Fruit fly (Drosophila melanogaster) whole organism, embryonic: ENCODE measurements around the gene TM9SF3.

Experiments
- Aef1 ChIP-seq: fragments of 200-800 bp; sonication (Bioruptor generic); IDR thresholded peaks from 3 replicates; pipeline ENCODE4 v1.3.6; 2022; ENCODE audit warnings: missing biosample characterization, missing genetic modification characterization
- Awh ChIP-seq: fragments of 200-800 bp; sonication (Bioruptor generic); IDR thresholded peaks from 2 replicates; pipeline ENCODE4, ENCODE4 v1.3.6; 2022; ENCODE audit warnings: missing biosample characterization, missing genetic modification characterization
- Bteb2 ChIP-seq: fragments of 200-800 bp; sonication (Bioruptor generic); optimal IDR thresholded peaks from 2 replicates; lab custom pipeline; 2016; ENCODE audit warnings: missing biosample characterization, missing genetic modification characterization
- CG10979 ChIP-seq: fragments of 200-800 bp; sonication (Bioruptor generic); optimal IDR thresholded peaks from 2 replicates; lab custom pipeline; 2018; ENCODE audit warnings: missing biosample characterization, mild to moderate bottlenecking, missing genetic modification characterization, moderate library complexity
- CG12104 ChIP-seq: fragments of 200-800 bp; sonication (Bioruptor generic); optimal IDR thresholded peaks from 3 replicates; lab custom pipeline; 2016; ENCODE audit warnings: missing biosample characterization, missing genetic modification characterization
- CG14441 ChIP-seq: fragments of 200-800 bp; sonication (Bioruptor generic); IDR thresholded peaks from 2 replicates; pipeline ENCODE4 v1.3.6; 2022; ENCODE audit warnings: missing biosample characterization, missing genetic modification characterization
- CG15073 ChIP-seq: fragments of 200-800 bp; sonication (Bioruptor generic); optimal IDR thresholded peaks from 2 replicates; lab custom pipeline; 2016; ENCODE audit warnings: missing biosample characterization, missing genetic modification characterization
- CG15269 ChIP-seq: fragments of 200-800 bp; sonication (Bioruptor generic); optimal IDR thresholded peaks from 2 replicates; lab custom pipeline; 2018; ENCODE audit warnings: missing biosample characterization, mild to moderate bottlenecking, missing genetic modification characterization, moderate library complexity
- CG17328 ChIP-seq: fragments of 200-800 bp; sonication (Bioruptor generic); IDR thresholded peaks from 2 replicates; pipeline ENCODE4 v1.3.6; 2022; ENCODE audit warnings: missing biosample characterization, missing genetic modification characterization
- CG18764 ChIP-seq: fragments of 200-800 bp; sonication (Bioruptor generic); optimal IDR thresholded peaks from 3 replicates; lab custom pipeline; 2016; ENCODE audit warnings: missing biosample characterization, missing genetic modification characterization
- CG2199 ChIP-seq: fragments of 200-800 bp; sonication (Bioruptor generic); IDR thresholded peaks from 3 replicates; pipeline ENCODE4 v1.3.6; 2022; ENCODE audit warnings: missing biosample characterization, missing genetic modification characterization
- CG32772 ChIP-seq: fragments of 200-800 bp; sonication (Bioruptor generic); IDR thresholded peaks from 2 replicates; pipeline ENCODE4 v1.3.6; 2022; ENCODE audit warnings: missing biosample characterization, missing genetic modification characterization
- CG3281 ChIP-seq: fragments of 200-800 bp; sonication (Bioruptor generic); optimal IDR thresholded peaks from 3 replicates; lab custom pipeline; 2017; ENCODE audit warnings: missing biosample characterization, mild to moderate bottlenecking, missing genetic modification characterization
- CG4282 ChIP-seq: fragments of 200-800 bp; sonication (Bioruptor generic); optimal IDR thresholded peaks from 2 replicates; lab custom pipeline; 2016; ENCODE audit warnings: missing biosample characterization, missing genetic modification characterization
- CG6254 ChIP-seq: fragments of 200-800 bp; sonication (Bioruptor generic); optimal IDR thresholded peaks from 3 replicates; lab custom pipeline; 2017; ENCODE audit warnings: mild to moderate bottlenecking, missing biosample characterization, missing genetic modification reagents, missing genetic modification characterization
- CG8765 ChIP-seq: fragments of 200-800 bp; sonication (Bioruptor generic); IDR thresholded peaks from 2 replicates; pipeline ENCODE4 v1.3.6; 2022; ENCODE audit warnings: missing biosample characterization, missing genetic modification characterization
- CG8924 ChIP-seq: fragments of 200-800 bp; optimal IDR thresholded peaks from 3 replicates; lab custom pipeline; 2019; ENCODE audit warnings: missing biosample characterization, mild to moderate bottlenecking, missing genetic modification characterization, moderate library complexity
- CG9215 ChIP-seq: fragments of 200-800 bp; sonication (Bioruptor generic); IDR thresholded peaks from 2 replicates; pipeline ENCODE4 v1.3.6; 2022; ENCODE audit warnings: missing biosample characterization, missing genetic modification characterization
- CG9437 ChIP-seq: fragments of 200-800 bp; sonication (Bioruptor generic); optimal IDR thresholded peaks from 2 replicates; lab custom pipeline; 2018; ENCODE audit warnings: missing biosample characterization, mild to moderate bottlenecking, missing genetic modification characterization
- CG9876 ChIP-seq: fragments of 200-800 bp; sonication (Bioruptor generic); optimal IDR thresholded peaks from 2 replicates; lab custom pipeline; 2016; ENCODE audit warnings: missing biosample characterization, missing genetic modification characterization
- D19A ChIP-seq: fragments of 200-800 bp; optimal IDR thresholded peaks from 3 replicates; lab custom pipeline; 2019; ENCODE audit warnings: missing biosample characterization, mild to moderate bottlenecking, missing genetic modification characterization, moderate library complexity
- Dip3 ChIP-seq: fragments of 200-800 bp; sonication (Bioruptor generic); optimal IDR thresholded peaks from 3 replicates; lab custom pipeline; 2016; ENCODE audit warnings: missing biosample characterization, missing genetic modification characterization
- E2f1 ChIP-seq: fragments of 200-800 bp; sonication (Bioruptor generic); IDR thresholded peaks from 2 replicates; pipeline ENCODE4 v1.3.6; 2022; ENCODE audit warnings: missing biosample characterization, missing genetic modification characterization
- H15 ChIP-seq: fragments of 200-800 bp; sonication (Bioruptor generic); IDR thresholded peaks from 3 replicates; pipeline ENCODE4 v1.3.6; 2022; ENCODE audit warnings: missing biosample characterization, missing genetic modification characterization
- HLHmδ ChIP-seq: fragments of 200-800 bp; sonication (Bioruptor generic); optimal IDR thresholded peaks from 2 replicates; lab custom pipeline; 2018; ENCODE audit warnings: missing biosample characterization, mild to moderate bottlenecking, missing genetic modification characterization, moderate library complexity
- Max ChIP-seq: fragments of 200-800 bp; sonication (Bioruptor generic); optimal IDR thresholded peaks from 2 replicates; lab custom pipeline; 2016; ENCODE audit warnings: missing biosample characterization, mild to moderate bottlenecking, missing genetic modification characterization
- Myb ChIP-seq: fragments of 200-800 bp; sonication (Bioruptor generic); optimal IDR thresholded peaks from 2 replicates; lab custom pipeline; 2016; ENCODE audit warnings: missing biosample characterization, missing genetic modification characterization
- Nf-YC ChIP-seq: fragments of 200-800 bp; optimal IDR thresholded peaks from 3 replicates; lab custom pipeline; 2019; ENCODE audit warnings: missing biosample characterization, mild to moderate bottlenecking, missing genetic modification characterization, moderate library complexity
- Optix ChIP-seq: fragments of 200-800 bp; sonication (Bioruptor generic); IDR thresholded peaks from 3 replicates; pipeline ENCODE4 v1.3.6; 2022; ENCODE audit warnings: missing biosample characterization, missing genetic modification characterization
- Scr ChIP-seq: fragments of 200-800 bp; sonication (Bioruptor generic); IDR thresholded peaks from 2 replicates; pipeline ENCODE4 v1.3.6; 2022; ENCODE audit warnings: missing biosample characterization, missing genetic modification characterization; ENCODE audit not compliant: partially characterized antibody
- Sox100B ChIP-seq: fragments of 200-800 bp; sonication (Bioruptor generic); optimal IDR thresholded peaks from 3 replicates; lab custom pipeline; 2018; ENCODE audit warnings: missing biosample characterization, mild to moderate bottlenecking, missing genetic modification characterization
- al ChIP-seq: fragments of 200-800 bp; sonication (Bioruptor generic); IDR thresholded peaks from 2 replicates; pipeline ENCODE4 v1.3.6; 2022; ENCODE audit warnings: missing biosample characterization, missing genetic modification characterization
- fd96Cb ChIP-seq: fragments of 200-800 bp; sonication (Bioruptor generic); optimal IDR thresholded peaks from 2 replicates; lab custom pipeline; 2018; ENCODE audit warnings: missing biosample characterization, mild to moderate bottlenecking, missing genetic modification characterization, moderate library complexity
- hth ChIP-seq: fragments of >200 bp; optimal IDR thresholded peaks from 2 replicates; lab custom pipeline; 2017; ENCODE audit warnings: inconsistent platforms
- ken ChIP-seq: fragments of 200-800 bp; sonication (Bioruptor generic); IDR thresholded peaks from 3 replicates; pipeline ENCODE4 v1.3.6; 2022; ENCODE audit warnings: missing biosample characterization, missing genetic modification characterization
- mam ChIP-seq: fragments of 200-800 bp; sonication (Bioruptor generic); optimal IDR thresholded peaks from 3 replicates; lab custom pipeline; 2016; ENCODE audit warnings: missing biosample characterization, missing genetic modification characterization
- pan ChIP-seq, 4 experiments: fragments of >200 bp in 3 of 4; fragments of 200-800 bp in 1 of 4; sonication (Bioruptor generic) in 1 of 4; optimal IDR thresholded peaks in 3 of 4; IDR thresholded peaks in 1 of 4; 2 replicates each; pipeline versions ENCODE4 v1.3.6 to Lab custom; 2017 to 2022; ENCODE audit warnings: missing biosample characterization in 2 of 4, missing genetic modification characterization in 2 of 4, mixed read lengths in 1 of 4
- pb ChIP-seq: fragments of 200-800 bp; sonication (Bioruptor generic); optimal IDR thresholded peaks from 3 replicates; lab custom pipeline; 2016; ENCODE audit warnings: missing biosample characterization, missing genetic modification characterization
- phol ChIP-seq: fragments of 200-800 bp; sonication (Bioruptor generic); optimal IDR thresholded peaks from 3 replicates; lab custom pipeline; 2018; ENCODE audit warnings: missing biosample characterization, mild to moderate bottlenecking, missing genetic modification characterization, moderate library complexity
- pnt ChIP-seq: fragments of 200-800 bp; sonication (Bioruptor generic); optimal IDR thresholded peaks from 3 replicates; lab custom pipeline; 2016; ENCODE audit warnings: missing biosample characterization, missing genetic modification characterization
- ro ChIP-seq: fragments of 200-800 bp; sonication (Bioruptor generic); IDR thresholded peaks from 2 replicates; pipeline ENCODE4 v1.3.6; 2022; ENCODE audit warnings: missing biosample characterization, missing genetic modification characterization
- sc ChIP-seq, 3 experiments: fragments of >200 bp in 2 of 3; fragments of 200-800 bp in 1 of 3; sonication (Bioruptor generic) in 1 of 3; optimal IDR thresholded peaks; 2 replicates in 2 of 3; 3 replicates in 1 of 3; lab custom pipeline; 2017; ENCODE audit warnings: mild to moderate bottlenecking in 1 of 3, missing biosample characterization in 1 of 3, missing genetic modification characterization in 1 of 3, missing genetic modification reagents in 1 of 3
- shn ChIP-seq: fragments of 200-800 bp; sonication (Bioruptor generic); optimal IDR thresholded peaks from 3 replicates; lab custom pipeline; 2016; ENCODE audit warnings: missing biosample characterization, missing genetic modification characterization
- tll ChIP-seq, 2 experiments: fragments of 200-800 bp in 1 of 2; fragments of >200 bp in 1 of 2; sonication (Bioruptor generic) in 1 of 2; optimal IDR thresholded peaks; 2 replicates each; lab custom pipeline; 2017 to 2019; ENCODE audit warnings: missing biosample characterization in 2 of 2, missing genetic modification characterization in 2 of 2, mild to moderate bottlenecking in 1 of 2, moderate library complexity in 1 of 2
- trh ChIP-seq: fragments of 200-800 bp; sonication (Bioruptor generic); optimal IDR thresholded peaks from 2 replicates; lab custom pipeline; 2016; ENCODE audit warnings: missing biosample characterization, missing genetic modification characterization
- tx ChIP-seq: fragments of 200-800 bp; sonication (Bioruptor generic); optimal IDR thresholded peaks from 2 replicates; lab custom pipeline; 2016; ENCODE audit warnings: missing biosample characterization, missing genetic modification characterization
- usp ChIP-seq: fragments of >200 bp; optimal IDR thresholded peaks from 2 replicates; lab custom pipeline; 2017; ENCODE audit warnings: missing biosample characterization, missing genetic modification characterization
- wor ChIP-seq: fragments of 200-800 bp; sonication (Bioruptor generic); IDR thresholded peaks from 2 replicates; pipeline ENCODE4 v1.3.6; 2022; ENCODE audit warnings: missing biosample characterization, missing genetic modification characterization

TM9SF3 gene

dm6 chr3L:5577250-5578138 lies 26.3 kb downstream of the TM9SF3 start, which contains the start of gene Msr-110 (continued):
- TF ChIP-seq Optix (peak; percentile 84), tx (GFP tag; lab: Kevin White, UChicago) (peak; percentile 67), CG12104 (peak; percentile 71), sc (optimal IDR thresholded peaks at IDR 0.05; lab: Kevin White, UChicago) (no peak), sc (GFP tag; optimal IDR thresholded peaks at IDR 0.05; lab: Kevin White, UChicago) (peak; percentile 66), HLHmδ (GFP tag; lab: Kevin White, UChicago) (no peak), wor (peak; percentile 88), Bteb2 (GFP tag; lab: Kevin White, UChicago) (peak; percentile 52), CG8765 (GFP tag; lab: Robert Waterston, UW) (peak; percentile 39; the same call in 1 of the 2 replicates), Dip3 (GFP tag; lab: Kevin White, UChicago) (peak; percentile 70), Scr (no peak), D19A (tag; lab: Kevin White, UChicago) (peak; percentile 84), CG4282 (GFP tag; lab: Kevin White, UChicago) (peak; percentile 33), pnt (GFP tag; lab: Kevin White, UChicago) (peak; percentile 55), hth (lab: Kevin White, UChicago) (no peak), trh (peak; percentile 61), Nf-YC (tag; lab: Kevin White, UChicago) (peak; percentile 86), CG32772 (peak; percentile 89), CG9876 (GFP tag; lab: Kevin White, UChicago) (peak; percentile 53), pan (optimal IDR thresholded peaks at IDR 0.05; lab: Kevin White, UChicago) (no peak), pan (GFP tag; optimal IDR thresholded peaks at IDR 0.05 in 1 of 2, IDR thresholded peaks at IDR 0.05 in 1 of 2) (peak in 1 of 2 experiments; percentile 90), tll (GFP tag; optimal IDR thresholded peaks at IDR 0.05; lab: Kevin White, UChicago) (no peak), CG8924 (tag; lab: Kevin White, UChicago) (peak; percentile 89), E2f1 (peak; percentile 75), Max (GFP tag; lab: Kevin White, UChicago) (peak; percentile 64), CG18764 (peak; percentile 71), Aef1 (peak; percentile 86), Awh (GFP tag; lab: Robert Waterston, UW) (peak; percentile 74), CG3281 (GFP tag; lab: Kevin White, UChicago) (peak; percentile 89), ken (GFP tag; lab: Robert Waterston, UW) (peak; percentile 65), mam (GFP tag; lab: Kevin White, UChicago) (peak; percentile 55), Myb (peak; percentile 56), CG15073 (GFP tag; lab: Kevin White, UChicago) (peak; percentile 25), CG6254 (peak; percentile 71), phol (tag; lab: Kevin White, UChicago) (peak; percentile 91), CG10979 (tag; lab: Kevin White, UChicago) (peak; percentile 79), CG9215 (peak; percentile 89), shn (GFP tag; lab: Kevin White, UChicago) (peak; percentile 79), ro (GFP tag; lab: Robert Waterston, UW) (peak; percentile 82), CG9437 (GFP tag; lab: Kevin White, UChicago) (peak; percentile 80), usp (no peak), CG2199 (GFP tag; lab: Robert Waterston, UW) (no peak; the same call in 2 of the 3 replicates), CG14441 (GFP tag; lab: Robert Waterston, UW) (peak; percentile 86), pb (GFP tag; lab: Kevin White, UChicago) (peak; percentile 66), Sox100B (peak; percentile 94), al (GFP tag; lab: Robert Waterston, UW) (peak; percentile 82), CG15269 (tag; lab: Kevin White, UChicago) (peak; percentile 95), fd96Cb (tag; lab: Kevin White, UChicago) (peak; percentile 90), H15 (GFP tag; lab: Robert Waterston, UW) (peak; percentile 84), CG17328 (GFP tag; lab: Robert Waterston, UW) (peak; percentile 73)
